Worm (Caenorhabditis elegans) whole organism, late embryonic: ENCODE results near the gene tftc-3.

ENCODE experiments used
- C08G9.2 ChIP-seq: sonication (generic microtip); optimal IDR thresholded peaks from 2 replicates; lab custom pipeline; 2016; ENCODE audit warnings: mild to moderate bottlenecking, missing genetic modification characterization, moderate library complexity, missing compliant biosample characterization
- C38D4.7 ChIP-seq: fragments of 200-800 bp; sonication (Bioruptor generic); optimal IDR thresholded peaks from 2 replicates; lab custom pipeline; 2018; ENCODE audit warnings: mild to moderate bottlenecking, missing genetic modification characterization, moderate library complexity, missing compliant biosample characterization
- K02D7.2 ChIP-seq: sonication (generic microtip); optimal IDR thresholded peaks from 2 replicates; lab custom pipeline; 2017; ENCODE audit warnings: mild to moderate bottlenecking, missing genetic modification characterization, missing compliant biosample characterization
- K09A11.1 ChIP-seq: sonication (generic microtip); optimal IDR thresholded peaks from 2 replicates; lab custom pipeline; 2017; ENCODE audit warnings: antibody characterized with exemption, mild to moderate bottlenecking, missing genetic modification characterization, missing compliant biosample characterization; ENCODE audit not compliant: insufficient read depth
- Y22D7AL.16 ChIP-seq: sonication (generic microtip); optimal IDR thresholded peaks from 2 replicates; lab custom pipeline; 2016; ENCODE audit warnings: missing genetic modification characterization, missing compliant biosample characterization
- ahr-1 ChIP-seq: sonication (generic microtip); optimal IDR thresholded peaks from 2 replicates; lab custom pipeline; 2016; ENCODE audit warnings: missing genetic modification characterization, missing compliant biosample characterization
- ama-1 ChIP-seq: fragments of 150-350 bp; optimal IDR thresholded peaks from 2 replicates; lab custom pipeline; 2014
- ceh-14 ChIP-seq: sonication (generic microtip); optimal IDR thresholded peaks from 2 replicates; lab custom pipeline; 2016; ENCODE audit warnings: missing genotype, missing genetic modification characterization, missing compliant biosample characterization
- ceh-19 ChIP-seq: fragments of 200-800 bp; sonication (Bioruptor generic); optimal IDR thresholded peaks from 2 replicates; lab custom pipeline; 2018; ENCODE audit warnings: mild to moderate bottlenecking, missing genetic modification characterization, missing compliant biosample characterization
- ceh-2 ChIP-seq: sonication (generic microtip); optimal IDR thresholded peaks from 2 replicates; lab custom pipeline; 2016; ENCODE audit warnings: missing genotype, missing genetic modification characterization, missing compliant biosample characterization
- ceh-24 ChIP-seq: sonication (generic microtip); optimal IDR thresholded peaks from 2 replicates; lab custom pipeline; 2016; ENCODE audit warnings: mild to moderate bottlenecking, missing genetic modification characterization, missing compliant biosample characterization
- ceh-31 ChIP-seq: sonication (generic microtip); optimal IDR thresholded peaks from 2 replicates; lab custom pipeline; 2016; ENCODE audit warnings: missing genetic modification characterization, missing compliant biosample characterization
- ceh-34 ChIP-seq: sonication (generic microtip); optimal IDR thresholded peaks from 2 replicates; lab custom pipeline; 2016; ENCODE audit warnings: mild to moderate bottlenecking, missing genetic modification characterization, missing compliant biosample characterization
- ceh-45 ChIP-seq: fragments of 200-800 bp; sonication (Bioruptor generic); IDR thresholded peaks from 2 replicates; pipeline ENCODE4 v1.3.6; 2022; ENCODE audit warnings: missing genetic modification reagents, missing genetic modification characterization, missing compliant biosample characterization
- ceh-48 ChIP-seq: sonication (generic microtip); optimal IDR thresholded peaks from 2 replicates; lab custom pipeline; 2016; ENCODE audit warnings: missing genetic modification characterization, inconsistent platforms, missing compliant biosample characterization
- ceh-6 ChIP-seq: fragments of 200-800 bp; sonication (Bioruptor generic); optimal IDR thresholded peaks from 2 replicates; lab custom pipeline; 2018; ENCODE audit warnings: mild to moderate bottlenecking, missing genetic modification characterization, missing compliant biosample characterization
- ceh-9 ChIP-seq: sonication (generic microtip); optimal IDR thresholded peaks from 2 replicates; lab custom pipeline; 2016; ENCODE audit warnings: mild to moderate bottlenecking, missing genetic modification characterization, inconsistent platforms, missing compliant biosample characterization
- dmd-4 ChIP-seq: sonication (generic microtip); optimal IDR thresholded peaks from 2 replicates; lab custom pipeline; 2016; ENCODE audit warnings: borderline replicate concordance, missing genetic modification characterization, missing compliant biosample characterization
- elt-2 ChIP-seq: sonication (generic microtip); optimal IDR thresholded peaks from 2 replicates; lab custom pipeline; 2016; ENCODE audit warnings: missing genetic modification reagents, missing genetic modification characterization, missing compliant biosample characterization
- ets-4 ChIP-seq: sonication (generic microtip); optimal IDR thresholded peaks from 2 replicates; lab custom pipeline; 2016; ENCODE audit warnings: missing genetic modification characterization, missing compliant biosample characterization
- fax-1 ChIP-seq: sonication (generic microtip); optimal IDR thresholded peaks from 2 replicates; lab custom pipeline; 2016; ENCODE audit warnings: missing genotype, missing genetic modification characterization, missing compliant biosample characterization
- gmeb-2 ChIP-seq: sonication (generic microtip); optimal IDR thresholded peaks from 2 replicates; lab custom pipeline; 2016; ENCODE audit warnings: missing genetic modification characterization, inconsistent platforms, missing compliant biosample characterization
- hlh-15 ChIP-seq: sonication (generic microtip); optimal IDR thresholded peaks from 2 replicates; lab custom pipeline; 2016; ENCODE audit warnings: missing genetic modification characterization, missing compliant biosample characterization
- hlh-6 ChIP-seq: sonication (generic microtip); optimal IDR thresholded peaks from 2 replicates; lab custom pipeline; 2016; ENCODE audit warnings: missing genotype, missing genetic modification characterization, missing compliant biosample characterization
- hlh-8 ChIP-seq: sonication (generic microtip); optimal IDR thresholded peaks from 2 replicates; lab custom pipeline; 2016; ENCODE audit warnings: missing genotype, missing genetic modification characterization, missing compliant biosample characterization
- lim-6 ChIP-seq: sonication (generic microtip); optimal IDR thresholded peaks from 2 replicates; lab custom pipeline; 2016; ENCODE audit warnings: missing genetic modification characterization, missing compliant biosample characterization
- nfya-1 ChIP-seq: sonication (generic microtip); optimal IDR thresholded peaks from 2 replicates; lab custom pipeline; 2017; ENCODE audit warnings: missing genetic modification characterization, mild to moderate bottlenecking, missing compliant biosample characterization, antibody characterized with exemption, moderate library complexity
- nhr-11 ChIP-seq: fragments of 150-350 bp; optimal IDR thresholded peaks from 2 replicates; lab custom pipeline; 2014; ENCODE audit warnings: missing biosample characterization, missing genetic modification characterization
- nhr-232 ChIP-seq: sonication (generic microtip); optimal IDR thresholded peaks from 2 replicates; lab custom pipeline; 2016; ENCODE audit warnings: missing genetic modification characterization, missing compliant biosample characterization
- odd-2 ChIP-seq: sonication (generic microtip); optimal IDR thresholded peaks from 2 replicates; lab custom pipeline; 2017; ENCODE audit warnings: antibody characterized with exemption, mild to moderate bottlenecking, missing genetic modification characterization, missing compliant biosample characterization
- pag-3 ChIP-seq: sonication (generic microtip); optimal IDR thresholded peaks from 2 replicates; lab custom pipeline; 2016; ENCODE audit warnings: missing compliant biosample characterization, missing genetic modification characterization, borderline replicate concordance
- pax-1 ChIP-seq: fragments of 150-350 bp; optimal IDR thresholded peaks from 2 replicates; lab custom pipeline; 2014; ENCODE audit warnings: missing biosample characterization, missing genetic modification characterization
- pha-4 ChIP-seq: fragments of 150-350 bp; optimal IDR thresholded peaks from 2 replicates; lab custom pipeline; 2018; ENCODE audit warnings: missing biosample characterization, missing genetic modification reagents, missing genetic modification characterization
- ref-2 ChIP-seq: sonication (generic microtip); optimal IDR thresholded peaks from 2 replicates; lab custom pipeline; 2016; ENCODE audit warnings: missing genetic modification characterization, missing compliant biosample characterization
- sdc-2 ChIP-seq: sonication (generic microtip); optimal IDR thresholded peaks from 2 replicates; lab custom pipeline; 2016; ENCODE audit warnings: missing genotype, missing genetic modification characterization, missing compliant biosample characterization
- sox-2 ChIP-seq: fragments of 200-800 bp; sonication (Bioruptor generic); IDR thresholded peaks from 2 replicates; pipeline ENCODE4 v1.3.6; 2022; ENCODE audit warnings: missing genetic modification reagents, missing genetic modification characterization, missing compliant biosample characterization
- sox-4 ChIP-seq: sonication (generic microtip); optimal IDR thresholded peaks from 2 replicates; lab custom pipeline; 2017; ENCODE audit warnings: mild to moderate bottlenecking, missing genetic modification characterization, inconsistent platforms, missing compliant biosample characterization
- syd-9 ChIP-seq: sonication (generic microtip); optimal IDR thresholded peaks from 2 replicates; lab custom pipeline; 2016; ENCODE audit warnings: mild to moderate bottlenecking, missing genetic modification characterization, moderate library complexity, missing compliant biosample characterization
- tbx-2 ChIP-seq: sonication (generic microtip); optimal IDR thresholded peaks from 2 replicates; lab custom pipeline; 2016; ENCODE audit warnings: missing genetic modification characterization, missing compliant biosample characterization
- ttx-3 ChIP-seq: sonication (generic microtip); optimal IDR thresholded peaks from 2 replicates; lab custom pipeline; 2016; ENCODE audit warnings: missing genetic modification reagents, missing genetic modification characterization, missing compliant biosample characterization
- unc-3 ChIP-seq, 2 experiments: fragments of 200-800 bp in 1 of 2; sonication (Bioruptor generic) in 1 of 2; sonication (generic microtip) in 1 of 2; conservative IDR thresholded peaks in 1 of 2; optimal IDR thresholded peaks in 1 of 2; 2 replicates each; pipeline versions ENCODE4 v1.3.6 to Lab custom; 2016 to 2022; ENCODE audit warnings: missing compliant biosample characterization in 2 of 2, missing genetic modification characterization in 2 of 2, missing genetic modification reagents in 1 of 2
- unc-42 ChIP-seq: sonication (generic microtip); optimal IDR thresholded peaks from 2 replicates; lab custom pipeline; 2016; ENCODE audit warnings: missing genotype, missing genetic modification characterization, missing compliant biosample characterization
- unc-55 ChIP-seq: sonication (generic microtip); optimal IDR thresholded peaks from 2 replicates; lab custom pipeline; 2017; ENCODE audit warnings: missing biosample characterization, missing genetic modification reagents, missing genetic modification characterization
- unc-86 ChIP-seq: sonication (generic microtip); optimal IDR thresholded peaks from 2 replicates; lab custom pipeline; 2016; ENCODE audit warnings: missing genetic modification characterization, missing compliant biosample characterization
- ztf-16 ChIP-seq: sonication (generic microtip); optimal IDR thresholded peaks from 2 replicates; lab custom pipeline; 2017; ENCODE audit warnings: missing genetic modification characterization, missing compliant biosample characterization

The tftc-3 gene

ce11 chrV:10185719-10186118 lies 24.4 kb downstream of the tftc-3 start, which contains the start of gene ZK856.18:
TSS of gene ZK856.18 (minus strand) at chrV:10186007.
- TF ChIP-seq C08G9.2 (tag; lab: Kevin White, UChicago) (no peak), ceh-19 (no peak), hlh-8 (tag; lab: Kevin White, UChicago) (no peak), ceh-2 (tag; lab: Kevin White, UChicago) (no peak), lim-6 (tag; lab: Kevin White, UChicago) (no peak), K09A11.1 (tag; lab: Kevin White, UChicago) (no peak), sox-2 (GFP tag; lab: Robert Waterston, UW) (no peak), sdc-2 (tag; lab: Kevin White, UChicago) (no peak), fax-1 (tag; lab: Kevin White, UChicago) (no peak), odd-2 (tag; lab: Kevin White, UChicago) (no peak), pax-1 (tag; lab: Kevin White, UChicago) (no peak), unc-55 (no peak), ahr-1 (tag; lab: Kevin White, UChicago) (no peak), nhr-11 (tag; lab: Kevin White, UChicago) (no peak), unc-42 (tag; lab: Kevin White, UChicago) (no peak), ref-2 (no peak), Y22D7AL.16 (tag; lab: Kevin White, UChicago) (no peak), C38D4.7 (GFP tag; lab: Kevin White, UChicago) (no peak), pag-3 (no peak)
- TF ChIP-seq, all 69 proteins: peak for 0

- TF ChIP-seq ceh-31 (tag; lab: Kevin White, UChicago), result no peak
Observed at ce11 chrV:10183810-10184209, 26.3 kb downstream of the tftc-3 start.

ce11 chrV:10182984-10183383 lies 27.2 kb downstream of the tftc-3 start, which contains the start of gene ZK856.4:
TSS of gene ZK856.4 (plus strand) at chrV:10183284.
- TF ChIP-seq ceh-34 (tag; lab: Kevin White, UChicago), result no peak
- TF ChIP-seq ceh-6, result no peak
- no peak for TF ChIP-seq sox-2 (GFP tag; lab: Robert Waterston, UW)
- TF ChIP-seq ttx-3, result no peak
- no peak for TF ChIP-seq pha-4 (tag; lab: Kevin White, UChicago)
- TF ChIP-seq syd-9, result no peak
- TF ChIP-seq sox-4 (tag; lab: Kevin White, UChicago), result no peak
- TF ChIP-seq hlh-6 (tag; lab: Kevin White, UChicago), result no peak
- no peak for TF ChIP-seq ama-1 (lab: Kevin White, UChicago)
- no peak for TF ChIP-seq ztf-16 (tag; lab: Kevin White, UChicago)
- no peak for TF ChIP-seq dmd-4 (tag; lab: Kevin White, UChicago)
- no peak for TF ChIP-seq K02D7.2 (tag; lab: Kevin White, UChicago)
- no peak for TF ChIP-seq K09A11.1 (tag; lab: Kevin White, UChicago)
- no peak for TF ChIP-seq ceh-14 (tag; lab: Kevin White, UChicago)
- TF ChIP-seq tbx-2 (tag; lab: Kevin White, UChicago), result no peak
- TF ChIP-seq, all 69 proteins: peak for 0

ce11 chrV:10179235-10179634 lies 30.9 kb downstream of the tftc-3 start, which contains the start of gene cul-5:
TSS of gene cul-5 (plus strand) at chrV:10179535.
- TF ChIP-seq elt-2 (tag; lab: Kevin White, UChicago), result peak; percentile 11
- no peak for TF ChIP-seq ttx-3
- TF ChIP-seq, all 69 proteins: peak for 1

- TF ChIP-seq sox-2 (GFP tag; lab: Robert Waterston, UW) (no peak), unc-3 (GFP tag; conservative IDR thresholded peaks at IDR 0.05; lab: Robert Waterston, UW) (no peak), unc-3 (tag; optimal IDR thresholded peaks at IDR 0.05; lab: Kevin White, UChicago) (no peak), C08G9.2 (tag; lab: Kevin White, UChicago) (peak; percentile 77), sdc-2 (tag; lab: Kevin White, UChicago) (peak; percentile 23), unc-86 (no peak), hlh-15 (tag; lab: Kevin White, UChicago) (no peak), ets-4 (tag; lab: Kevin White, UChicago) (peak; percentile 73), gmeb-2 (tag; lab: Kevin White, UChicago) (no peak), ceh-9 (tag; lab: Kevin White, UChicago) (no peak), nhr-232 (tag; lab: Kevin White, UChicago) (no peak), unc-42 (tag; lab: Kevin White, UChicago) (peak; percentile 19), elt-2 (tag; lab: Kevin White, UChicago) (peak; percentile 54), ceh-48 (tag; lab: Kevin White, UChicago) (peak; percentile 37), tbx-2 (tag; lab: Kevin White, UChicago) (peak; percentile 75), nfya-1 (tag; lab: Kevin White, UChicago) (peak; percentile 31), sox-4 (tag; lab: Kevin White, UChicago) (no peak), ceh-45 (GFP tag; lab: Robert Waterston, UW) (no peak), ceh-24 (no peak)
Observed at ce11 chrV:10178166-10178565, 32.0 kb downstream of the tftc-3 start.
